Fruit fly (Drosophila melanogaster) whole organism, adult: ENCODE results near the gene ph-d.

Experiments used
- CG14711 ChIP-seq: fragments of 200-800 bp; sonication (Bioruptor generic); optimal IDR thresholded peaks from 2 replicates; lab custom pipeline; 2018; ENCODE audit warnings: missing biosample characterization, mild to moderate bottlenecking, missing genetic modification characterization, moderate library complexity
- CG7101 ChIP-seq: fragments of 200-800 bp; sonication (Bioruptor generic); optimal IDR thresholded peaks from 2 replicates; lab custom pipeline; 2018; ENCODE audit warnings: missing biosample characterization, mild to moderate bottlenecking, missing genetic modification characterization, moderate library complexity
- bab1 ChIP-seq: fragments of 200-800 bp; sonication (Bioruptor generic); optimal IDR thresholded peaks from 3 replicates; lab custom pipeline; 2019; ENCODE audit warnings: missing biosample characterization, mild to moderate bottlenecking, missing genetic modification characterization, moderate library complexity
- cnc ChIP-seq, 2 experiments: fragments of >200 bp; optimal IDR thresholded peaks; 2 replicates each; lab custom pipeline; 2017
- kay ChIP-seq: fragments of 200-800 bp; sonication (Bioruptor generic); peaks from one replicate; lab custom pipeline; 2016; ENCODE audit warnings: missing biosample characterization, missing genetic modification characterization, borderline replicate concordance
- ovo ChIP-seq: fragments of 200-800 bp; sonication (Bioruptor generic); optimal IDR thresholded peaks from 2 replicates; lab custom pipeline; 2016; ENCODE audit warnings: missing biosample characterization, missing genetic modification characterization
- tj ChIP-seq: fragments of 200-800 bp; sonication (Bioruptor generic); optimal IDR thresholded peaks from 3 replicates; lab custom pipeline; 2017; ENCODE audit warnings: missing biosample characterization, mild to moderate bottlenecking, missing genetic modification characterization, moderate library complexity
- toe ChIP-seq: fragments of 200-800 bp; sonication (Bioruptor generic); optimal IDR thresholded peaks from 2 replicates; lab custom pipeline; 2016; ENCODE audit warnings: missing biosample characterization, missing genetic modification characterization

- TF ChIP-seq cnc (optimal IDR thresholded peaks at IDR 0.05; lab: Kevin White, UChicago) (no peak), CG7101 (tag; lab: Kevin White, UChicago) (peak; percentile 27), ovo (GFP tag; lab: Kevin White, UChicago) (no peak), toe (no peak), CG14711 (peak; percentile 34), tj (no peak), kay (GFP tag; lab: Kevin White, UChicago) (no peak), bab1 (peak; percentile 79)
Measured at dm6 chrX:2158668-2159163, 35.6 kb upstream of the ph-d start, which contains the start of gene wapl.
